Fruit fly (Drosophila melanogaster) whole organism, pupa: ENCODE data around the gene CG34348.

Experiments
- CG32121 ChIP-seq: fragments of 200-800 bp; sonication (Bioruptor generic); IDR thresholded peaks from 2 replicates; pipeline ENCODE4 v1.3.6; 2022; ENCODE audit warnings: missing biosample characterization, missing genetic modification characterization
- CG4496 ChIP-seq: fragments of 200-800 bp; sonication (Bioruptor generic); IDR thresholded peaks from 3 replicates; pipeline ENCODE4 v1.3.6; 2022; ENCODE audit warnings: missing biosample characterization, missing genetic modification characterization
- CG8159 ChIP-seq: fragments of 200-800 bp; sonication (Bioruptor generic); optimal IDR thresholded peaks from 3 replicates; lab custom pipeline; 2018; ENCODE audit warnings: missing biosample characterization, mild to moderate bottlenecking, missing genetic modification characterization, moderate library complexity
- CG9948 ChIP-seq: fragments of 200-800 bp; sonication (Bioruptor generic); optimal IDR thresholded peaks from 2 replicates; lab custom pipeline; 2018; ENCODE audit warnings: missing biosample characterization, mild to moderate bottlenecking, missing genetic modification characterization, moderate library complexity
- Pif1B ChIP-seq: fragments of 200-800 bp; sonication (Bioruptor generic); optimal IDR thresholded peaks from 3 replicates; lab custom pipeline; 2016; ENCODE audit warnings: missing biosample characterization, missing genetic modification characterization
- gl ChIP-seq: fragments of 200-800 bp; sonication (Bioruptor generic); optimal IDR thresholded peaks from 2 replicates; lab custom pipeline; 2018; ENCODE audit warnings: missing biosample characterization, mild to moderate bottlenecking, missing genetic modification characterization

DNA sequence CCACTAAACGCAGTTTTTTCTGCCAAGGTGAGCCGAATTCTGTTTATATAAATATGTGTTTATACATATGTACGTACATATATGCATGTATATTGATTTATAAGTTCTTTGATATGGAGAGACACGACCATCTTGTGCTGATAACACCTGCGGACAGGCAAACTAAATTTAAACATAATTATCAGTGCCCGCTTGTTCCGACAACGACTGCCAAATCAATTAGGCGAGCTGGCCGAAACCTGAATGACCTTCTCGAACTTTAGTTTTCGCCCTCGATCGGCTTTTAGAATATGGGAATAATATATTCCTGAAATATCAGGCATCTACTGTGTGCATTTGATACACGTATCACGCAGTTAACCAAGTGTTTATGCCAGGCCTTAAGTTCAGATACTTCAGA is 3.1 kb downstream of the CG34348 start:
- TF ChIP-seq Pif1B (no peak), gl (tag; lab: Kevin White, UChicago) (no peak), CG4496 (GFP tag; lab: Robert Waterston, UW) (no peak), CG32121 (GFP tag; lab: Robert Waterston, UW) (no peak), CG8159 (no peak), CG9948 (tag; lab: Kevin White, UChicago) (no peak)
